Fruit fly (Drosophila melanogaster): ENCODE data around the gene CG15601.

Gene CG15601

DNA sequence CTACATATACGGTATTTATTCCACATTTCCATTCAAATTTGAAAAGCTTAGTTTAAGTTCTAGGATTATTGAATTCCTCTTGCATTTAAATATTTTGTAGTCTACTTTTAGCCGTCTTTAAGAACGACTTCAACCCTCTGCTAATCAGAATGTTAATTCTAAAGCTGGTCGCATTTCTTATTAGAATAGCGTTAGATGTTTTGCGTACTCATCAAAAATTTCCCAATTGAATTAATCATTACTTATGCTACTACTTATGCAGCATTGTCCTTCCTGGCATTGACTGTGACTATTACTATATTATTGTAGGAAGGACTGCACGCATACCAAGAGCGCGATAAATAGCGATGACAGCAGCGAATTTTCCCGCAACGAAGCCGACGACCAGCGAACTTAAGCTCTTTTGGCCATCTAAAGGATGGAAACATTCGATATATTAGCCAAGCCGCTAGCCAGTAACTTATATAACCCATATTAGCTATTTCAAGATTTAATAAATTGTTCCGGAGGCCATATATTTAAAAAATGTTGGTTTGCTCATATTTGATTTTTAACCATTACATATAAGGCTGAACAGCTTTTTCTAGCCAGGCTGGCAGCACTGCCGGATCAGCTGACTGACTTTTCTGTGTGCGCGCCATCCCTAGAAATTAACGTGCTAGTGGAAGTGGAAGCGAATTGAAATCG lies 13.4 kb upstream of the CG15601 start, which contains the start of gene CG8128 (continued):
- TF ChIP-seq bowl (GFP tag; IDR thresholded peaks at IDR 0.05) (no peak), wor (GFP tag; IDR thresholded peaks at IDR 0.05) (no peak), trem (tag; optimal IDR thresholded peaks at IDR 0.05) (no peak), CG17186 (GFP tag; optimal IDR thresholded peaks at IDR 0.05) (peak; percentile 33), CG8089 (GFP tag; optimal IDR thresholded peaks at IDR 0.05) (no peak), Max (GFP tag; optimal IDR thresholded peaks at IDR 0.05) (no peak), CG2202 (tag; optimal IDR thresholded peaks at IDR 0.05) (no peak), nom (GFP tag; optimal IDR thresholded peaks at IDR 0.05) (no peak), CG32532 (GFP tag; IDR thresholded peaks at IDR 0.05) (peak; percentile 21; the same call in 1 of the 2 replicates), pzg (GFP tag; optimal IDR thresholded peaks at IDR 0.05) (peak; percentile 45), slbo (GFP tag; IDR thresholded peaks at IDR 0.05) (peak; percentile 18; the same call in 1 of the 2 replicates), croc (GFP tag; conservative IDR thresholded peaks at IDR 0.05) (no peak), HLH54F (GFP tag; optimal IDR thresholded peaks at IDR 0.05) (peak; percentile 3), CrebB (tag; optimal IDR thresholded peaks at IDR 0.05) (no peak), onecut (GFP tag; IDR thresholded peaks at IDR 0.05) (no peak), Ets65A (GFP tag) (peak; percentile 56), danr (GFP tag; IDR thresholded peaks at IDR 0.05) (no peak), CG10462 (GFP tag; optimal IDR thresholded peaks at IDR 0.05) (no peak)

DNA sequence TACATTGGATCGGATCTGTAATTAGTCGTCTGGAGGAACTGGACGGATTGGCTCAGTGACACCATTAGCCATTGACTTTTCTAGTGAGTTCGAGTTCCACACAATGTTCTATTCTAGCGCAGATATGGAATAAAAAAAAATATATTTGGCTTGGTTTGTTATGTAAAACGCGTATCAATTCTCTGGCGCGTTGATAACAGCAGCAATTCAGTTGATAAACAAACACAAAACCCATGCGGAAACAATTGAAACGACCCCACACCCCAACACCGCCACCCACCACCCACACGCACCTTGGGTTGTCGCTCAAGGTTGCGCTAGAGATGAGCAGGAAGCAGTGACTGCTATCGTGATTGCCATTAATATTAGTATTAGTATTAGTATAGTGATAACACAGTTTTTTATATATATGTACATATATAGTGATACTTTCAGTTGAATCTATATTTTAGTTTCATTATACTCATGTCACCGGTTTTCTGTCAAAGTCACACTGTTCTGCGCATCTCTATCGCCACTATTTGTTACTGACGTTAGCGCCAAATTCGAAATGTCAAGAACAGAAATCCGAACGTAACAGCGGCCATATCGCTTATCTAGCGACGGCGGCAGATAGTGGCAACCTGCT lies 12.8 kb upstream of the CG15601 start:
- TF ChIP-seq CG9932 (GFP tag; IDR thresholded peaks at IDR 0.05) (peak; percentile 97), CG5245 (GFP tag; optimal IDR thresholded peaks at IDR 0.05) (peak; percentile 79), Hr3 (GFP tag; optimal IDR thresholded peaks at IDR 0.05) (peak; percentile 90), bowl (GFP tag; IDR thresholded peaks at IDR 0.05) (peak; percentile 76), sens (GFP tag) (peak; percentile 83), Sry-β (GFP tag; optimal IDR thresholded peaks at IDR 0.05) (peak; percentile 91), ftz-f1 (GFP tag; optimal IDR thresholded peaks at IDR 0.05) (peak; percentile 99), bsh (GFP tag; optimal IDR thresholded peaks at IDR 0.05) (peak; percentile 47 to 89), Nf-YB (GFP tag; optimal IDR thresholded peaks at IDR 0.05) (peak; percentile 56), CG10979 (tag; optimal IDR thresholded peaks at IDR 0.05) (peak; percentile 89), z (GFP tag; IDR thresholded peaks at IDR 0.05) (0 out of 3 replicates have a peak, but pooled peaks have one; percentile 19), H2.0 (GFP tag; IDR thresholded peaks at IDR 0.05) (peak; percentile 93), sc (optimal IDR thresholded peaks at IDR 0.05) (no peak), sc (GFP tag; optimal IDR thresholded peaks at IDR 0.05) (peak; percentile 72), CG7556 (GFP tag; optimal IDR thresholded peaks at IDR 0.05) (peak; percentile 92), CG14014 (GFP tag; IDR thresholded peaks at IDR 0.05) (peak; percentile 96), E2f1 (GFP tag; IDR thresholded peaks at IDR 0.05) (peak; percentile 93), CG14710 (tag; optimal IDR thresholded peaks at IDR 0.05) (peak; percentile 88), CG15479 (GFP tag; optimal IDR thresholded peaks at IDR 0.05) (no peak), CG43689 (GFP tag; IDR thresholded peaks at IDR 0.05) (peak; percentile 74), CG10267 (tag; optimal IDR thresholded peaks at IDR 0.05) (peak; percentile 86), Six4 (GFP tag; optimal IDR thresholded peaks at IDR 0.05) (peak; percentile 84), CG2116 (GFP tag; optimal IDR thresholded peaks at IDR 0.05) (peak; percentile 93), CG17359 (tag; optimal IDR thresholded peaks at IDR 0.05) (peak; percentile 94), NfI (GFP tag; optimal IDR thresholded peaks at IDR 0.05) (peak; percentile 90), CG7928 (GFP tag; optimal IDR thresholded peaks at IDR 0.05) (peak; percentile 45), CG8478 (optimal IDR thresholded peaks at IDR 0.05) (no peak), CG34224 (GFP tag; IDR thresholded peaks at IDR 0.05; ENCODE audit: partially characterized antibody) (no peak; the same call in 2 of the 3 replicates), sens-2 (GFP tag; IDR thresholded peaks at IDR 0.05) (peak; percentile 89), HLH3B (GFP tag; IDR thresholded peaks at IDR 0.05) (peak; percentile 94), pum (GFP tag; optimal IDR thresholded peaks at IDR 0.05) (peak; percentile 40), org-1 (GFP tag; optimal IDR thresholded peaks at IDR 0.05) (peak; percentile 84), Myb (GFP tag; optimal IDR thresholded peaks at IDR 0.05) (no peak)

Data from whole organism, embryonic.